Worm (Caenorhabditis elegans): ENCODE results near the gene vhp-1.

ce11 chrII:5370641-5371040 is 47.6 kb downstream of the vhp-1 start, which contains the start of gene F09E5.12:
- TF ChIP-seq sptf-1 (tag; optimal IDR thresholded peaks at IDR 0.05) (no peak), tbx-8 (GFP tag; optimal IDR thresholded peaks at IDR 0.05) (no peak), unc-62 (GFP tag; optimal IDR thresholded peaks at IDR 0.05) (no peak), M03D4.4 (tag; optimal IDR thresholded peaks at IDR 0.05) (no peak), nhr-28 (tag; optimal IDR thresholded peaks at IDR 0.05) (no peak), pha-4 (tag; optimal IDR thresholded peaks at IDR 0.05) (no peak), elt-1 (tag; optimal IDR thresholded peaks at IDR 0.05; ENCODE audit: borderline replicate concordance, insufficient read depth) (no peak), ztf-11 (tag; optimal IDR thresholded peaks at IDR 0.05) (no peak)

Data from whole organism, mixed stage, embryonic.